Fruit fly (Drosophila melanogaster): ENCODE results near the gene fz2.

Gene fz2

dm6 chr3L:19263480-19264140 lies 28.4 kb upstream of the fz2 start, which contains the start of the genes CG42374 and Mettl5 (continued):
- peak; percentile 35 for TF ChIP-seq CG6813 (GFP tag; optimal IDR thresholded peaks at IDR 0.05)
- no peak for TF ChIP-seq prd (optimal IDR thresholded peaks at IDR 0.05)
- peak; percentile 44; the same call in 1 of the 3 replicates for TF ChIP-seq prd (GFP tag; IDR thresholded peaks at IDR 0.05)
- TF ChIP-seq CG10366 (GFP tag; IDR thresholded peaks at IDR 0.05), result peak; percentile 44; the same call in 1 of the 2 replicates
- TF ChIP-seq ftz-f1 (GFP tag; optimal IDR thresholded peaks at IDR 0.05), result peak; percentile 14
- TF ChIP-seq sob (GFP tag; IDR thresholded peaks at IDR 0.05), result peak; percentile 40; the same call in 1 of the 2 replicates
- TF ChIP-seq ind (GFP tag; optimal IDR thresholded peaks at IDR 0.05), result peak; percentile 42
- TF ChIP-seq Oli (tag; optimal IDR thresholded peaks at IDR 0.05), result peak; percentile 52
- peak; percentile 30; the same call in 1 of the 2 replicates for TF ChIP-seq E2f2 (GFP tag; IDR thresholded peaks at IDR 0.05)
- TF ChIP-seq CG17359 (tag; optimal IDR thresholded peaks at IDR 0.05), result peak; percentile 45
- peak; percentile 34 for TF ChIP-seq CG30403 (GFP tag; optimal IDR thresholded peaks at IDR 0.05)
- peak; percentile 47; the same call in 1 of the 3 replicates for TF ChIP-seq CG2889 (GFP tag; IDR thresholded peaks at IDR 0.05)
- peak; percentile 25; the same call in 1 of the 2 replicates for TF ChIP-seq E2f1 (GFP tag; IDR thresholded peaks at IDR 0.05)
- no peak for TF ChIP-seq CG8281 (tag; optimal IDR thresholded peaks at IDR 0.05)
- TF ChIP-seq cas (GFP tag; IDR thresholded peaks at IDR 0.05), result no peak
- TF ChIP-seq CG11723 (GFP tag; optimal IDR thresholded peaks at IDR 0.05), result no peak
- TF ChIP-seq CTCF (GFP tag; optimal IDR thresholded peaks at IDR 0.05), result no peak
- TF ChIP-seq unpg (GFP tag; optimal IDR thresholded peaks at IDR 0.05), result peak; percentile 69
- no peak for TF ChIP-seq dati (GFP tag; IDR thresholded peaks at IDR 0.05)
- no peak for TF ChIP-seq sisA (GFP tag; IDR thresholded peaks at IDR 0.05)
- TF ChIP-seq CG17385 (GFP tag; optimal IDR thresholded peaks at IDR 0.05), result peak; percentile 2
- no peak for TF ChIP-seq pho (GFP tag; optimal IDR thresholded peaks at IDR 0.05)
- TF ChIP-seq CG18262 (tag; optimal IDR thresholded peaks at IDR 0.05), result peak; percentile 31
- TF ChIP-seq Hmr (GFP tag; optimal IDR thresholded peaks at IDR 0.05), result peak; percentile 44
- no peak for TF ChIP-seq CG17361 (GFP tag; IDR thresholded peaks at IDR 0.05)
- TF ChIP-seq CG18011 (GFP tag; optimal IDR thresholded peaks at IDR 0.05), result peak; percentile 15
- peak; percentile 84 for TF ChIP-seq Max (GFP tag; optimal IDR thresholded peaks at IDR 0.05)
- peak; percentile 98 for TF ChIP-seq CG11696 (GFP tag; IDR thresholded peaks at IDR 0.05)
- TF ChIP-seq CG14014 (GFP tag; IDR thresholded peaks at IDR 0.05), result 0 out of 2 replicates have a peak, but pooled peaks have one; percentile 32
- TF ChIP-seq Med (GFP tag), result peak; percentile 72
- TF ChIP-seq Sox100B (GFP tag; optimal IDR thresholded peaks at IDR 0.05), result peak; percentile 14
- peak; percentile 42 for TF ChIP-seq HmgZ (tag; optimal IDR thresholded peaks at IDR 0.05)
- peak; percentile 25 for TF ChIP-seq Dek (tag; optimal IDR thresholded peaks at IDR 0.05)
- peak; percentile 13 for TF ChIP-seq CG7987 (GFP tag; optimal IDR thresholded peaks at IDR 0.05)
- TF ChIP-seq CG2712 (tag; optimal IDR thresholded peaks at IDR 0.05), result peak; percentile 56
- peak; percentile 59 for TF ChIP-seq grn (GFP tag; optimal IDR thresholded peaks at IDR 0.05)
- peak; percentile 31 for TF ChIP-seq Ssrp (tag; optimal IDR thresholded peaks at IDR 0.05)
- peak; percentile 37 for TF ChIP-seq lmd (GFP tag; IDR thresholded peaks at IDR 0.05)
- TF ChIP-seq CG4360 (GFP tag; IDR thresholded peaks at IDR 0.05), result peak; percentile 91
- TF ChIP-seq org-1 (GFP tag; optimal IDR thresholded peaks at IDR 0.05), result no peak
- no peak for TF ChIP-seq Dfd (GFP tag; optimal IDR thresholded peaks at IDR 0.05)
- peak; percentile 7 for TF ChIP-seq chn (GFP tag; optimal IDR thresholded peaks at IDR 0.05)
- peak; percentile 29; the same call in 2 of the 3 replicates for TF ChIP-seq row (GFP tag; IDR thresholded peaks at IDR 0.05)
- peak; percentile 43 for TF ChIP-seq CG15269 (tag; optimal IDR thresholded peaks at IDR 0.05)
- TF ChIP-seq ara (GFP tag; IDR thresholded peaks at IDR 0.05), result peak; percentile 39; the same call in 1 of the 2 replicates
- peak; percentile 34; the same call in 1 of the 2 replicates for TF ChIP-seq ranshi (GFP tag; IDR thresholded peaks at IDR 0.05)
- TF ChIP-seq CG12219 (GFP tag; optimal IDR thresholded peaks at IDR 0.05), result peak; percentile 26
- peak; percentile 57 for TF ChIP-seq Fer1 (GFP tag; optimal IDR thresholded peaks at IDR 0.05)
- TF ChIP-seq bcd (GFP tag; optimal IDR thresholded peaks at IDR 0.05), result peak; percentile 21
- no peak for TF ChIP-seq hb (GFP tag; IDR thresholded peaks at IDR 0.05; ENCODE audit: partially characterized antibody)
- peak; percentile 61 for TF ChIP-seq Atf6 (GFP tag; IDR thresholded peaks at IDR 0.05)
